Worm (Caenorhabditis elegans) whole organism, L4 larva: ENCODE measurements around the gene gcy-14.

ENCODE experiments used
- F10B5.3 ChIP-seq: sonication (generic microtip); optimal IDR thresholded peaks from 2 replicates; lab custom pipeline; 2016; ENCODE audit warnings: mild to moderate bottlenecking, missing genetic modification characterization, missing compliant biosample characterization
- F37D6.2 ChIP-seq: sonication (generic microtip); optimal IDR thresholded peaks from 2 replicates; lab custom pipeline; 2016; ENCODE audit warnings: mild to moderate bottlenecking, missing genetic modification characterization, missing compliant biosample characterization
- F44E2.7 ChIP-seq: fragments of 200-800 bp; sonication (Bioruptor generic); IDR thresholded peaks from 2 replicates; pipeline ENCODE4 v2.1.2; 2022; ENCODE audit warnings: missing genetic modification characterization, missing compliant biosample characterization
- F49E8.2 ChIP-seq: sonication (generic microtip); optimal IDR thresholded peaks from 2 replicates; lab custom pipeline; 2016; ENCODE audit warnings: missing compliant biosample characterization, mild to moderate bottlenecking, missing genetic modification characterization, borderline replicate concordance
- R02D3.7 ChIP-seq: fragments of 150-350 bp; sonication (generic microtip); optimal IDR thresholded peaks from 3 replicates; lab custom pipeline; 2014; ENCODE audit warnings: missing biosample characterization, missing genetic modification characterization
- Y105C5A.15 ChIP-seq: fragments of 200-800 bp; sonication (Bioruptor generic); IDR thresholded peaks from 2 replicates; pipeline ENCODE4 v1.3.6; 2022; ENCODE audit warnings: missing genetic modification characterization, missing compliant biosample characterization
- ZK546.5 ChIP-seq, 2 experiments: sonication (generic microtip); optimal IDR thresholded peaks; 2 replicates each; lab custom pipeline; 2017; ENCODE audit warnings: missing biosample characterization in 2 of 2, missing genetic modification characterization in 2 of 2
- aha-1 ChIP-seq: fragments of 150-350 bp; peaks from one replicate; lab custom pipeline; 2014; ENCODE audit warnings: missing biosample characterization, missing genetic modification characterization
- ceh-62 ChIP-seq: sonication (generic microtip); optimal IDR thresholded peaks from 2 replicates; lab custom pipeline; 2017; ENCODE audit warnings: missing biosample characterization, missing genetic modification characterization
- cey-2 ChIP-seq: sonication (generic microtip); optimal IDR thresholded peaks from 3 replicates; lab custom pipeline; 2017; ENCODE audit warnings: missing genetic modification characterization, mild to moderate bottlenecking, missing compliant biosample characterization, antibody characterized with exemption, borderline replicate concordance; ENCODE audit not compliant: insufficient read depth
- daf-16 ChIP-seq, 3 experiments: sonication (generic microtip); optimal IDR thresholded peaks; 2 replicates each; lab custom pipeline; 2016 to 2017; ENCODE audit warnings: missing genetic modification characterization in 3 of 3, missing genetic modification reagents in 3 of 3, mild to moderate bottlenecking in 2 of 3, missing compliant biosample characterization in 2 of 3, missing biosample characterization in 1 of 3, moderate library complexity in 1 of 3
- daf-8 ChIP-seq: fragments of 200-800 bp; sonication (Bioruptor generic); IDR thresholded peaks from 2 replicates; pipeline ENCODE4 v1.3.6; 2022; ENCODE audit warnings: missing genetic modification characterization, missing compliant biosample characterization
- dmd-6 ChIP-seq: fragments of 200-800 bp; sonication (Bioruptor generic); IDR thresholded peaks from 2 replicates; pipeline ENCODE4 v1.3.6; 2022; ENCODE audit warnings: missing genetic modification reagents, missing genetic modification characterization, missing compliant biosample characterization
- dmd-8 ChIP-seq: fragments of 200-800 bp; sonication (Bioruptor generic); IDR thresholded peaks from 2 replicates; pipeline ENCODE4 v1.3.6; 2022; ENCODE audit warnings: missing genetic modification characterization, missing compliant biosample characterization
- dve-1 ChIP-seq: sonication (generic microtip); optimal IDR thresholded peaks from 2 replicates; lab custom pipeline; 2017; ENCODE audit warnings: antibody characterized with exemption, mild to moderate bottlenecking, missing genetic modification characterization, missing compliant biosample characterization; ENCODE audit not compliant: insufficient read depth
- fos-1 ChIP-seq: fragments of 150-350 bp; optimal IDR thresholded peaks from 2 replicates; lab custom pipeline; 2014; ENCODE audit warnings: missing biosample characterization, missing genetic modification characterization
- hif-1 ChIP-seq, 2 experiments: sonication (generic microtip); optimal IDR thresholded peaks; 2 replicates each; lab custom pipeline; 2016 to 2017; ENCODE audit warnings: missing compliant biosample characterization in 2 of 2, missing genetic modification characterization in 2 of 2, missing genetic modification reagents in 2 of 2, missing genotype in 2 of 2, mild to moderate bottlenecking in 1 of 2
- hlh-11 ChIP-seq: fragments of 200-800 bp; sonication (Bioruptor generic); optimal IDR thresholded peaks from 2 replicates; lab custom pipeline; 2018; ENCODE audit warnings: mild to moderate bottlenecking, missing genetic modification characterization, missing compliant biosample characterization
- hmg-1.1 ChIP-seq: fragments of 200-800 bp; sonication (Bioruptor generic); IDR thresholded peaks from 2 replicates; pipeline ENCODE4 v1.3.6; 2022; ENCODE audit warnings: missing genetic modification reagents, missing genetic modification characterization, missing compliant biosample characterization
- lim-7 ChIP-seq: fragments of 200-800 bp; sonication (Bioruptor generic); IDR thresholded peaks from 2 replicates; pipeline ENCODE4 v1.3.6; 2022; ENCODE audit warnings: missing genetic modification characterization, missing compliant biosample characterization
- lin-13 ChIP-seq: fragments of 150-350 bp; optimal IDR thresholded peaks from 2 replicates; lab custom pipeline; 2014; ENCODE audit warnings: missing biosample characterization, missing genetic modification reagents, missing genetic modification characterization
- lin-15B ChIP-seq: fragments of 150-350 bp; sonication (generic microtip); optimal IDR thresholded peaks from 3 replicates; lab custom pipeline; 2014; ENCODE audit warnings: missing biosample characterization, missing genetic modification characterization
- mep-1 ChIP-seq: fragments of 150-350 bp; sonication (generic microtip); optimal IDR thresholded peaks from 3 replicates; lab custom pipeline; 2014; ENCODE audit warnings: missing biosample characterization, missing genetic modification characterization
- mes-2 ChIP-seq: sonication (generic microtip); optimal IDR thresholded peaks from 2 replicates; lab custom pipeline; 2016; ENCODE audit warnings: missing genotype, mild to moderate bottlenecking, missing genetic modification characterization, missing compliant biosample characterization; ENCODE audit not compliant: poor library complexity, severe bottlenecking
- mxl-2 ChIP-seq: fragments of 200-800 bp; sonication (Bioruptor generic); conservative IDR thresholded peaks from 2 replicates; pipeline ENCODE4 v1.3.6; 2022; ENCODE audit warnings: missing genetic modification reagents, missing genetic modification characterization, missing compliant biosample characterization
- nhr-102 ChIP-seq: sonication (generic microtip); optimal IDR thresholded peaks from 2 replicates; lab custom pipeline; 2016; ENCODE audit warnings: mild to moderate bottlenecking, missing genetic modification characterization, moderate library complexity, missing compliant biosample characterization
- nhr-11 ChIP-seq: fragments of 150-350 bp; optimal IDR thresholded peaks from 2 replicates; lab custom pipeline; 2014; ENCODE audit warnings: missing biosample characterization, missing genetic modification characterization
- nhr-42 ChIP-seq: fragments of 200-800 bp; sonication (Bioruptor generic); IDR thresholded peaks from 2 replicates; pipeline ENCODE4 v1.3.6; 2022; ENCODE audit warnings: missing genetic modification characterization, missing compliant biosample characterization
- nhr-48 ChIP-seq: sonication (generic microtip); optimal IDR thresholded peaks from 2 replicates; lab custom pipeline; 2016; ENCODE audit warnings: mild to moderate bottlenecking, missing genetic modification characterization, missing compliant biosample characterization
- nhr-6 ChIP-seq: fragments of 150-350 bp; optimal IDR thresholded peaks from 2 replicates; lab custom pipeline; 2014; ENCODE audit warnings: missing biosample characterization, missing genetic modification characterization
- pha-4 ChIP-seq, 2 experiments: fragments of 150-350 bp in 1 of 2; fragments of 200-800 bp in 1 of 2; sonication (Bioruptor generic) in 1 of 2; IDR thresholded peaks in 1 of 2; optimal IDR thresholded peaks in 1 of 2; 2 replicates each; pipeline versions ENCODE4 v1.3.6 to Lab custom; 2014 to 2022; ENCODE audit warnings: missing genetic modification characterization in 2 of 2, missing genetic modification reagents in 2 of 2, missing biosample characterization in 1 of 2, missing compliant biosample characterization in 1 of 2
- php-3 ChIP-seq: fragments of 200-800 bp; sonication (Bioruptor generic); IDR thresholded peaks from 2 replicates; pipeline ENCODE4 v1.3.6; 2022; ENCODE audit warnings: missing genetic modification reagents, missing genetic modification characterization, missing compliant biosample characterization
- set-16 ChIP-seq: fragments of 200-800 bp; sonication (Bioruptor generic); IDR thresholded peaks from 2 replicates; pipeline ENCODE4 v1.3.6; 2022; ENCODE audit warnings: missing genetic modification reagents, missing genetic modification characterization, missing compliant biosample characterization
- spr-3 ChIP-seq: fragments of 200-800 bp; sonication (Bioruptor generic); optimal IDR thresholded peaks from 2 replicates; lab custom pipeline; 2018; ENCODE audit warnings: mild to moderate bottlenecking, missing genetic modification characterization, missing compliant biosample characterization
- unc-39 ChIP-seq: sonication (generic microtip); optimal IDR thresholded peaks from 2 replicates; lab custom pipeline; 2017; ENCODE audit warnings: missing biosample characterization, missing genetic modification characterization
- unc-62 ChIP-seq, 3 experiments: fragments of 150-350 bp in 1 of 3; sonication (generic microtip); optimal IDR thresholded peaks in 2 of 3; peaks in 1 of 3; 1 replicate in 1 of 3; 2 replicates in 2 of 3; lab custom pipeline; 2014 to 2017; ENCODE audit warnings: missing biosample characterization in 3 of 3, missing genetic modification characterization in 3 of 3, missing genetic modification reagents in 3 of 3, missing genotype in 1 of 3
- vab-7 ChIP-seq: fragments of 200-800 bp; sonication (Bioruptor generic); IDR thresholded peaks from 2 replicates; pipeline ENCODE4 v1.3.6; 2022; ENCODE audit warnings: missing genetic modification reagents, missing genetic modification characterization, missing compliant biosample characterization
- zfp-2 ChIP-seq: sonication (generic microtip); optimal IDR thresholded peaks from 2 replicates; lab custom pipeline; 2016; ENCODE audit warnings: mild to moderate bottlenecking, missing genetic modification characterization, missing compliant biosample characterization

Gene gcy-14

ce11 chrV:14855626-14856025 is 12.5 kb downstream of the gcy-14 start (continued):
- TF ChIP-seq daf-16 (GFP tag; optimal IDR thresholded peaks at IDR 0.05; lab: Kevin White, UChicago) (peak in 1 of 2 experiments; percentile 37), daf-16 (tag; optimal IDR thresholded peaks at IDR 0.05; lab: Kevin White, UChicago) (peak; percentile 66), Y105C5A.15 (no peak), cey-2 (tag; lab: Kevin White, UChicago) (no peak)

- TF ChIP-seq dmd-6 (GFP tag; lab: Robert Waterston, UW) (0 out of 2 replicates have a peak, but pooled peaks have one; percentile 21), aha-1 (tag; lab: Kevin White, UChicago) (peak; percentile 72), nhr-48 (tag; lab: Kevin White, UChicago) (no peak)
- TF ChIP-seq, all 104 proteins: peak for 2
Observed at ce11 chrV:14854261-14854660, 13.8 kb downstream of the gcy-14 start.

- TF ChIP-seq fos-1 (tag; lab: Kevin White, UChicago) (no peak), mxl-2 (GFP tag; lab: Robert Waterston, UW) (peak; percentile 83), lin-13 (GFP tag; lab: Kevin White, UChicago) (no peak), nhr-48 (tag; lab: Kevin White, UChicago) (no peak), spr-3 (GFP tag; lab: Kevin White, UChicago) (no peak), F37D6.2 (tag; lab: Kevin White, UChicago) (no peak), F10B5.3 (tag; lab: Kevin White, UChicago) (no peak), nhr-102 (no peak), dmd-8 (no peak), set-16 (GFP tag; lab: Robert Waterston, UW) (no peak), F44E2.7 (GFP tag; lab: Robert Waterston, UW) (no peak), ZK546.5 (tag; optimal IDR thresholded peaks at IDR 0.05; lab: Kevin White, UChicago) (no peak), cey-2 (tag; lab: Kevin White, UChicago) (no peak), hmg-1.1 (GFP tag; lab: Robert Waterston, UW) (no peak), dmd-6 (GFP tag; lab: Robert Waterston, UW) (peak; percentile 86)
Observed at ce11 chrV:14853739-14854138, 14.3 kb downstream of the gcy-14 start.

ce11 chrV:14852620-14853019 is 15.5 kb downstream of the gcy-14 start:
- TF ChIP-seq daf-8 = no peak
- TF ChIP-seq hlh-11 (tag; lab: Kevin White, UChicago) = no peak
- peak in 1 of 2 experiments; percentile 85 for TF ChIP-seq unc-62 (GFP tag; optimal IDR thresholded peaks at IDR 0.05 in 1 of 2; lab: Kevin White, UChicago)
- TF ChIP-seq unc-62 (tag; optimal IDR thresholded peaks at IDR 0.05; lab: Kevin White, UChicago) = no peak
- TF ChIP-seq dmd-6 (GFP tag; lab: Robert Waterston, UW) = no peak
- TF ChIP-seq pha-4 (GFP tag; IDR thresholded peaks at IDR 0.05; lab: Robert Waterston, UW) = no peak
- no peak for TF ChIP-seq pha-4 (tag; optimal IDR thresholded peaks at IDR 0.05; lab: Kevin White, UChicago)
- no peak for TF ChIP-seq F49E8.2 (tag; lab: Kevin White, UChicago)
- no peak for TF ChIP-seq daf-16 (GFP tag; optimal IDR thresholded peaks at IDR 0.05; lab: Kevin White, UChicago)
- no peak for TF ChIP-seq daf-16 (tag; optimal IDR thresholded peaks at IDR 0.05; lab: Kevin White, UChicago)
- no peak for TF ChIP-seq vab-7
- TF ChIP-seq nhr-42 = no peak
- TF ChIP-seq hif-1 (tag; optimal IDR thresholded peaks at IDR 0.05; lab: Kevin White, UChicago) = no peak
- TF ChIP-seq php-3 = no peak
- no peak for TF ChIP-seq cey-2 (tag; lab: Kevin White, UChicago)
- peak; percentile 90 for TF ChIP-seq aha-1 (tag; lab: Kevin White, UChicago)
- no peak for TF ChIP-seq mep-1
- TF ChIP-seq zfp-2 (tag; lab: Kevin White, UChicago) = no peak
- no peak for TF ChIP-seq lim-7 (GFP tag; lab: Robert Waterston, UW)

- TF ChIP-seq lin-15B (tag; lab: Kevin White, UChicago) (no peak), dve-1 (tag; lab: Kevin White, UChicago) (peak; percentile 70), daf-8 (no peak), daf-16 (GFP tag; optimal IDR thresholded peaks at IDR 0.05; lab: Kevin White, UChicago) (no peak), daf-16 (tag; optimal IDR thresholded peaks at IDR 0.05; lab: Kevin White, UChicago) (peak; percentile 54), unc-62 (GFP tag; optimal IDR thresholded peaks at IDR 0.05 in 1 of 2; lab: Kevin White, UChicago) (no peak), unc-62 (tag; optimal IDR thresholded peaks at IDR 0.05; lab: Kevin White, UChicago) (no peak), nhr-11 (tag; lab: Kevin White, UChicago) (no peak), ceh-62 (tag; lab: Kevin White, UChicago) (no peak), mes-2 (tag; lab: Kevin White, UChicago) (no peak), nhr-6 (tag; lab: Kevin White, UChicago) (no peak), R02D3.7 (tag; lab: Kevin White, UChicago) (no peak), unc-39 (tag; lab: Kevin White, UChicago) (no peak), php-3 (peak; percentile 53; the same call in 1 of the 2 replicates)
Observed at ce11 chrV:14851972-14852371, 16.1 kb downstream of the gcy-14 start.
